Fruit fly (Drosophila melanogaster): Measurements from ENCODE around the gene Paics.

Gene Paics

DNA sequence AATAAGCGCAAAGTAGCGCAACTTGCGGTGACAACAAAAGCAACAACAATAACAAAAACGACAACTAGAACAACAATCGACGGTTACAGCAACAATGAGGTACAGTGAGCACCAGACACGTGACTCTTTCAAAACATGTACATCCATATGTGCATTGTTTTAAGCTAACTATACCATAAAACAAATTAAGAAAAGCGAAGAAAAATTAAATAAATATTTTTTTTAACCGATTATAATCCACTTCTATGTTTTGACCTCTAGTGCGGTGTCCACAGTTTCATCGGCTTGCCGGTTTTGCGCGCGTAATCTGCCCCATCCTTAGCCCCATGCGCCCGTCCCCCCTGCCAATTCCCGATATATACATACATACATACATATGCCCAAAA, 6.1 kb downstream of the Paics start:
- TF ChIP-seq CTCF (optimal IDR thresholded peaks at IDR 0.05) = no peak
- TF ChIP-seq CG8478 (optimal IDR thresholded peaks at IDR 0.05) = no peak

DNA sequence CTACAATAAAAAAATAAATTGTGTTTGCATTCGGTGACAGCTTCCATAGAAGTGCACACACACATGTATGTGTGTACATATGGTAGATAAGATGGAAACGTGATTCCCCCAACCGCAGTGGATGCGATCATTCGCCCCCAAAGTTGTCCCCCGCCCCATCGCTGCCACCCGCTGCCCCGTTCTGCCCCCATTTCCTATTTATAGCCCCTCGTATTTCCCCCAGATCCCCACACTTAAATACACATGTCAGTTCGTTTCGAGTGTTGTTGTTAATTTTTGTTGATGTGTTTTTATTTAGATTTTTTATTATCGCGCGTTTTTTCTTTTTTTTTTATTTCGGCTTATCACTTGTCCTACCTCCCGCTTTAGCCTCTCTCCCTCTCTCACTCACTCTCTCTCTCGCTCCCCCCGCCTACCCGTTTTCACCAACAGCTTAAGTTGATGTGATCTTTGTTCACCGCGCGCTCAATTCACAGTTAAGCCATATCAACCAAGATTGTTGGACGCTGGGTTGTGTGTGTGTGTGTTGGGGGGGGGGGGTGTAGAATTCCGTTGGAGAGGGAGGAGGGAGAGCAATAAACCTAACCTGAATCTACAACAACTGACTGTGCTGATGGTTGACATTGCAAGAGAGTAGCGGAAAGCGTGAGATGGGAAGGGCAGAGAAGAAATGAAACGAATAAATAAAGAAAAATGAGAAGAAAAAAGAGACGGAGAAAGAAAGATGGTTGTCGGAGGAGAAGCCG, 6.6 kb downstream of the Paics start:
- TF ChIP-seq CTCF (optimal IDR thresholded peaks at IDR 0.05) = no peak
- no peak for TF ChIP-seq CG8478 (optimal IDR thresholded peaks at IDR 0.05)

DNA sequence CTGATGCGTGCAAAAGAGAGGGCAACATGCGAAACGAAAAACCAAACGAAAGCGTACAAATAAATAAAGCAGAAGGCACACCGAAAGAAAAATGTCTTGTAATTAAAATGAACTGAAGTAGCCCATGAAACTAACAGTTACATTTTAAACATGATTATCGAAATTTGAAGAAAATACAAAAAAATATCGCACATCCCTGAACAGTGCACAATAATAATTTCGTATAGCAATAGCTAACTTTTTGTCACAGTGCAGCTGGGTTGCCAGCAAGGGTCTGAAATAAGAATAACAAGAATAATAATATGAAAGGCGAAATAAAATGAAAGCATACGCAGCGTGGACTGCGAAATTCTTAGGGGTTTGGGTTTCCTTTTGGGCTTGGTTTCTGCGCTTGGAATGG, 8.2 kb downstream of the Paics start:
- no peak for TF ChIP-seq CTCF (optimal IDR thresholded peaks at IDR 0.05)
- TF ChIP-seq CG8478 (optimal IDR thresholded peaks at IDR 0.05) = peak; percentile 63

DNA sequence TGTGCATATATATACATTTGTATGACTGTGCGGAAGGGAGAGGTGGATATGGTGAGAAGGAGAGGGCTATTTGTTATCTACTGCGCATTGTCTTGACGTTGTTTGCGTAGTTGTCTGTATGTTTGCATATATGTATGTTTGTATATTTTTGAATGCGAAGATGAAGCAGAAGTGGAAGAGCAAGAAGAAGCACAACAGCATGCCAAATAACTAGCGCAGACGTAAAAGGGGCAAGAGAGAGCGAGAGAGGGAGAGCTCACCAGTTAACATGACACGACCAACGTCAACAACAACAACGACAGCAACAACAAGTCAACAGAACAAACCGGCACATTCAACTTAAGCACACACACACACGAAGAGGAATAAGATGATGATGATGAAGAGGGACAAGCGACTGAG, 8.6 kb downstream of the Paics start:
- no peak for TF ChIP-seq CG8478 (optimal IDR thresholded peaks at IDR 0.05)
- no peak for TF ChIP-seq CTCF (optimal IDR thresholded peaks at IDR 0.05)

DNA sequence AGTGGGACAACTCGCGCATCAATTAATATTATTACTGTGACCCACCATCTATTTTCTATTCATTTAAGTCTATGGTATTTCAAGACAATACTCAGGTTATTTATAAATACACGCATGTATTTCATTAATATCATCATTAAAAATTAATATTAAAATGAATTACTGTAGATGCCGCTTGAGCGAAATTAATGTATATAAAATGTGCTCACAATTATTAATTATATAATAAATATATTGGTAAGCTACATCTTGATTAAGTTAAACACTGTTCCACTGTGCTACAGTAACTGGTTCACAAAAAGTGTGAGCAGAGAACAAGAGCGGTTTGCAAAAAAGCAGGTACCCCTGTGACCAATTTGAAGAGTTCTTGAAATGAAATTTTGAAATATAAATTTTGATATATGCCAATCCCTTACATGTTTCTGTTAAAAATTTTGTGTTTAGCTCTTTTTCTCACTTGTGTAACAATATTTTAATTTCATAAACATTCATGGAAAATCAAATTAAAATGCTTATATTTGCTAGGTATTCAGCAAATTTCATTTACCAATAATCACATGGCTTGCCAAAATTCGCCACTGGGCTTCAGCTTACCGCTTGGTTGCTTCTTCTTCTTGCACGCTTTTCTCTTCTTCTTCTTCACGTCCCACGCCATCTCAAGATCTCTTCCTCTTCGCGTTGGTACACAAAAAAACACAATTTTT, 9.3 kb downstream of the Paics start:
- TF ChIP-seq CG8478 (optimal IDR thresholded peaks at IDR 0.05) (no peak), CTCF (optimal IDR thresholded peaks at IDR 0.05) (no peak)

DNA sequence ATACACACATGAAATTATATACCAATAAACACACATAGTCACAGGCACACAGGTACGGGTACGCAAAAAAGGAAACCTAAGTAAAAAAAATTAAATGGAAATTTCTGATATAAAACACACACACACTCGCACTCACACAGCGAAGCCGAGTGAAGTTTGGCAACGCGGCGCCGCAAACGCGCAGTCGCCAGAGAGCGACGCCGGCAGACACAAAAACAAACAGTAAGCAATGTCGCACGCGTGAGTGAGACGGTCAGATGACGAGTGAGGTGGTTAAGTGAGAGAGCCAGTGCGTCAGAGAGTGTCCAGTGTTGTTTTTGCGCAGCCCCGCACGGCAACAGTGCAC, 9.9 kb downstream of the Paics start:
- TF ChIP-seq CG8478 (optimal IDR thresholded peaks at IDR 0.05) (peak; percentile 41), CTCF (optimal IDR thresholded peaks at IDR 0.05) (no peak)

DNA sequence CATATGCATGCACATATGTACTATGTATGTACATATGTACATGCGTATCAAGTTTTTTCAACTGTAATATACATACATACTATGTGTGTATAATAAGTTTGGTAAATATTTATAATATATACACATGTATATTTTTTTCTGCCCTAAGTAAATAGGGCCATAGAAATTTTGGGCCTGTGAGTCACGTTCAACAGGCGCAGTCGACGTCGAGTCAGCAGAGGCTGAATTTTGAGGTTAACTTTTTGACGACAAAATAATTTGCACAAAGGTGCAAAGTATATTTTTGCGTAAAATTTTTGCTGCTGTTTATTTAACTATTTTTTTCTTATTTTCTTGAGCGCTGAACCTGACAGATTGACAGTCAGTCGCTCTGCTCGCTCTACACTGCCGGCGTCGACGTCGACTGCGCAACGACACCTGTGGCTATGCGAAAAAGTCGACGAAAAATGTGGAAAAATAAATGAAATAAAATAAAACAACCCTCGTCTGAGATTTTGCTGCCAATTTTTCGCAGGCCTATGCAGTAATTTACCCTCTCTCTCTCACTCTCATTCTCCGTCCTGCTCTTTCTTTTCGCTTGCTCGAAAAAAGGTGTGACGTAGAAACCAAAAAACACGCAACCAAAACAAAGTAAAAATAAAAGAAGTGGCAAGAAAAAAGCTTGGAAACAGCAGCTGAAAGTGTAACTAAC, 10.4 kb downstream of the Paics start:
- TF ChIP-seq CTCF (optimal IDR thresholded peaks at IDR 0.05) = no peak
- TF ChIP-seq CG8478 (optimal IDR thresholded peaks at IDR 0.05) = no peak

DNA sequence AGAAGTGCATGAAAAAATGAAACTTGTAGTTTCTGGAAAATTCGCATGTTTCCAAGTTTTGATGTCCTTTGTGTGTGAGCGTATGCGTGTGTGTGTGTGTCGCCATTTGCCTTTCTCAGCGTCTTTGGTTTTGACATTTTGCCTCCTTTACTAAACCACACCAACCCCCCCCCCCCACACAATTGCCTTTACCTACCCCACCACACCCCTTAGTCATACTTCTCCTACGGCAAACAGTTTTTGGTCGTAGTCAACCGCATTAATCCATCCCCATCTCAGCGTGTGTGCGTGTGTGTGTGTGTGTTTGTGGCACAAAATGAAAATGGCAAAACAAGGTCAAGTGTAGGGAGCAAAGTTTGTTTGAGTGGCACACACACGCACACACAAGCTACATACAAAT, 11.4 kb downstream of the Paics start:
- no peak for TF ChIP-seq CG8478 (optimal IDR thresholded peaks at IDR 0.05)
- no peak for TF ChIP-seq CTCF (optimal IDR thresholded peaks at IDR 0.05)

DNA sequence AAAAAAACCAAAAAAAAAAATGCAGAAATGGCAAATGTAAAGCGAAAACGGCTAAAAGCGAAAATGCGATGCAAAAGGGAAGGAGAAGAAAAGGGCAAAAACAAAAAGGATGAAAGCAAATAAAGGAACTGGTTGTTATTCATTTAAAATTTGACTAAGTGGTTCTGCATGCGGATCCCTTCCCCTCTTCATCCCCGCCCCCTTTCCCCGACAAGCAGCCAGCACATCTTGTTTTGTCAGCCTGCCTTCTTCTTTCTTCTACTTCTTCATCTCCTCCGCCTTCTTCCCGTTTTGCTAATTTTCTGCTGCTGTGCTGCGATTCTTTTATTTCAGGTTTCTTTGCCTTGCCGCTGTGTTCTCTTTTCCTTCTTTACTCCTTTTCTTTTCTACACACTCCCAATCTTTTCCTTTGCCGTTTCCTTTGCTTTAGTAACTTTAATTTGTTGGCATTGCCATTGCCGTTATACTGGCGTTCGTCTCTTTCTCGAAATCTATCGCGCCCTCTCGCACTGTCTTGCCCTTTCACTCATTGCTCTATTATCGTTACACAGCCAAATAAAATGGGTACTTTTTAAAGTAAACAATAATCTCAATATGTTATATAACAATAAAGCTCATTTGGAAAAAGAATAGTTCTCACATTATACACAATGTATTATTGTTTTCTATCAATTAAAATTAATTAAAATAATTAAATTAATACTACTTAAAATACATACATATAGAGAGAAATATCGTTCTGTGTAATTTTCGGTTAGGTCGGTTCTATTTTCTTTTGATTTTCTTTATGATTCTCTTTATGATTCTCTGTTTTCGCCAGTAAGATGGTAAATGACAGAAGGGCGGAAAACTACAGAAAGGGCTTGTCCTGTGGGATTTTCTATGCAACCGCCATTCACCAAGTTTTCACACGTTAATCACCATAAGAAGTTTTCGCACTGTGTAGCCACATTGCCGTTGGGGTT, 12.4 kb downstream of the Paics start:
- TF ChIP-seq CG8478 (optimal IDR thresholded peaks at IDR 0.05) = no peak
- no peak for TF ChIP-seq CTCF (optimal IDR thresholded peaks at IDR 0.05)

DNA sequence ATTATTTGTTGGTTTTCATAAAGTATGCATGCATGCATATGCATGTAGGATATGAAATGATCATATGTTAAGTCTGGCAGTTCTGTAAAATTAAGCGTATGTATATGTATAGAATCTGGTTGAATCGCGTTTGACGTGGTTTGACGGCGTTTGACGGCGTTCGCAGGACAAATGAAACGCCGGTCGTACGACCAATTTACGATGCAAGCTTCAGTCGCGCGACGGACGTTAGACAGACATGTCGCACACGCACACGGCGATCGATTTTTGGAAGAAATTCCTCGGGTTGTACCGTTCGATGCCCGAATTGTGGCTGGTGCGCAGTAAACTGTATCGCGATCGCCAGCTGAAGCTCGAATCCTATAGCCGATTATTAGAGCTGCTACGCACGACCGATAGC, 15.3 kb downstream of the Paics start:
- TF ChIP-seq CG8478 (optimal IDR thresholded peaks at IDR 0.05) = no peak
- TF ChIP-seq CTCF (optimal IDR thresholded peaks at IDR 0.05) = no peak

DNA sequence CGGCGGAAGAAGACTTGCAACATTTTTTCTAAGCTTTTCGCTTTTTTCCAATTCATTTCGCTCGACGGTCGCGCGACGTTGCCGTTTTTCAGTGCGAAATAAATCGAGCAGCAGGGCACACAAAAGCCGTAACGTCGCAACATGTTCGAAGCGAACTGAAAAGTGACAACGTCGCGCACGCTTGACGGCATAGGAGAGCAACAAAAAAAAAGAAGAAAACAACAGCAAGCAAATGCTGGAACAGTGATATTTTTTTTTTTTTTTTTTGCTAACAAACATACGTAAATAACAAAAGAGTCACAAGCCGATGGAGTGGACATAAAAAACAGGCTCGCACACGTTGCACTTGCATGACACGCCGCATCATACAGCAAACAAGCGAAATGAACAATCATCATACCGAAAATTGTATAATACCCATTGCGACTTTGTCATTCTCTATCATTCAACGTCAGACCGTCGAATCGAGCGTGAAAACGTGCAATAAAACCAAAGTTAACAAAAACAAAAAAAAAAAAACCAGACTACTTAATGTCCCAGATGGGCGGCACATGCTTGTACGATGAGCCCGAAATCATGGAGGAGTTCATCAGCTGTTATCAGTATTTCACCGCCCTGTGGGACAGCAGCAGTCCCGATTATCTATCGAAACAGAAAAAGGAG, 16.3 kb downstream of the Paics start, which contains the start of gene CG4004:
Gene CG4004, plus strand, starts transcription at position 187 of the 663 bp plus-strand sequence.
- TF ChIP-seq CTCF (optimal IDR thresholded peaks at IDR 0.05) (no peak), CG8478 (optimal IDR thresholded peaks at IDR 0.05) (no peak)

DNA sequence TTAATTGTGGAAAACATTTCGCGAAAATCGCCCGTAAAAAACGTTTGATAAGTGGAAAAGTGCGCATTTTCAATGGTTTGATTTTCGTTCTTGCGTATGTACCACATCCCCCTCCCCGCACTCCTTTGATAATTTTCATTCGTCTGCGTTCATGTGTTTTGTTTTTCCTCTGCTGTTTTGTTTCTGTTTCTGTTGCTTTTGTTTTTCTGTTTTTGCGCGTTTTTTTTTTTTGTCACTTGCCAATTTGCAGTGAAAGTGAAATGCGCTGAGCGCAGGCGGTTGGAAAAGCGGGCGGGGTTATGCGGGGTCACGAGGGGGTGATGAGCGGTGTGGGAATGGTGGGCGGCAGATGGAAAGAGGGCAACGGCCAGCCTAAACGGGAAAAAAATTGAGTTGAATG, 17.1 kb downstream of the Paics start:
- TF ChIP-seq CG8478 (optimal IDR thresholded peaks at IDR 0.05) (no peak), CTCF (optimal IDR thresholded peaks at IDR 0.05) (no peak)

DNA sequence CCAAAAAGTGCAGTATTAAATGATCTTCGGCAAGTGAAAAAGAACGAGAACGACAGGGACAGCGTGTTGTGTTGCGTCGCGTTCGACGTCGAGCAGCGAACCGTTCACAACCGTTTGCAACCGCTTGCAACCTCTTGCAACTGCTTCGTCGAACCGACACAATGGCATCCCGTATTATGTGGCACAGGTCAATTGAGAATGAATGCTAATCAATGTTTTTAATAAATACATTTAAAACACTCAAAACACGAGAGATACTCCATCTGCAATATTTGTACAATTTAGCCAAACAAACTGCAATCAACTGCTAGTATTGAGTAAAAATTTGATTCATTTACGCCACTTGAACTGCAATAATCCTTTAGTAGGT, 17.8 kb downstream of the Paics start:
- no peak for TF ChIP-seq CG8478 (optimal IDR thresholded peaks at IDR 0.05)

DNA sequence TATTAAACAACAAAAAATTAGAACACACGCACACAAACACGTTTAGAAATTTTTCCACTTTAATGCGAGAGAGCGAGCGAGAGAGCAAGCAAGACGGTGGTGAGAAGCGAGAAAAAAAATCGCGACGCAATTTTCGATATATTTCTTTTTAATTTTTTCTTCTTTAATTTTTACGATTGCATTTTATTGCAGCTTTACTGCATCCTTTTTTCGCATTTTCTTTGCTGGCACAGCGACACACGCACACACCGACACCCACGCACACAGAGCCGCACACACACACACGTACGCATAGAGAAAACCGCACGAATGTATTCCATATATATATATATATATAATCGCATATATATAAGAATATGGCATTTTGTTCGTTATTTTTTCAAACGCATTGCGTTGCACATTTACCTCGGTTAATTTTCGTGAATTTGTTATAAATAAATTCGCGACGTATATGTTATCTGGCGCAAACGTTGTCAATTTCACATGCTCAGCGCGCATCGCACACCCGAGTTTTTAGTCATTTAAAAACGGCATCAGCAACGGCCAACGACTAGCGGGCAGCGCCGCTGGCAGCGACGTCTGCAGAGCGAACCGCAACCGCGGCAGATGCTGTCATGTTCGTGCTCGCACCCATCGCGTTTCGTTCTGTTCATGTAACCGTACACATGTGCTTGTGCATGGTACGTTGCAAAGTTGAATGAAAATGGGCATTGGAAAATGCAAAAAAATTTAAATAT, 18.3 kb downstream of the Paics start, which contains the start of gene Smr:
Gene Smr, minus strand, starts transcription at position 705 of the 737 bp plus-strand sequence.
- TF ChIP-seq CG8478 (optimal IDR thresholded peaks at IDR 0.05) = no peak
- no peak for TF ChIP-seq CTCF (optimal IDR thresholded peaks at IDR 0.05)
